Worm (Caenorhabditis elegans) whole organism, young adult: ENCODE data around the gene M153.3.

Experiments used
- B0035.1 ChIP-seq: sonication (generic microtip); optimal IDR thresholded peaks from 2 replicates; lab custom pipeline; 2016; ENCODE audit warnings: missing genetic modification characterization, mild to moderate bottlenecking, missing compliant biosample characterization, missing genotype, missing genetic modification reagents
- Y67H2A.10 ChIP-seq: fragments of 200-800 bp; sonication (Bioruptor generic); conservative IDR thresholded peaks from 2 replicates; pipeline ENCODE4 v1.3.6; 2022; ENCODE audit warnings: missing genetic modification reagents, missing genetic modification characterization, missing compliant biosample characterization
- ama-1 ChIP-seq, 3 experiments: fragments of 150-350 bp in 1 of 3; sonication (generic microtip) in 2 of 3; optimal IDR thresholded peaks; 2 replicates each; lab custom pipeline; 2014 to 2018; ENCODE audit warnings: missing biosample characterization in 2 of 3, missing genetic modification characterization in 2 of 3, missing genetic modification reagents in 2 of 3
- ceh-40 ChIP-seq: fragments of 200-800 bp; sonication (Bioruptor generic); IDR thresholded peaks from 2 replicates; pipeline ENCODE4 v1.3.6; 2022; ENCODE audit warnings: missing genetic modification characterization, missing compliant biosample characterization
- ceh-91 ChIP-seq: fragments of 200-800 bp; sonication (Bioruptor generic); IDR thresholded peaks from 2 replicates; pipeline ENCODE4 v1.3.6; 2022; ENCODE audit warnings: missing genetic modification reagents, missing genetic modification characterization, missing compliant biosample characterization
- mel-28 ChIP-seq: sonication (generic microtip); optimal IDR thresholded peaks from 2 replicates; lab custom pipeline; 2016; ENCODE audit warnings: borderline replicate concordance, mild to moderate bottlenecking, missing genetic modification characterization, missing compliant biosample characterization
- snpc-1.3 ChIP-seq: sonication (generic microtip); optimal IDR thresholded peaks from 2 replicates; lab custom pipeline; 2017; ENCODE audit warnings: missing genetic modification characterization, mild to moderate bottlenecking, missing compliant biosample characterization, antibody characterized with exemption, moderate library complexity, missing genotype, missing genetic modification reagents; ENCODE audit not compliant: insufficient read depth
- unc-130 ChIP-seq: sonication (generic microtip); optimal IDR thresholded peaks from 2 replicates; lab custom pipeline; 2016; ENCODE audit warnings: missing genetic modification reagents, missing genetic modification characterization, missing compliant biosample characterization
- xnd-1 ChIP-seq: sonication (generic microtip); optimal IDR thresholded peaks from 2 replicates; lab custom pipeline; 2016; ENCODE audit warnings: missing genotype, missing genetic modification reagents, missing genetic modification characterization, missing compliant biosample characterization
- ztf-28 ChIP-seq: fragments of 200-800 bp; sonication (Bioruptor generic); IDR thresholded peaks from 2 replicates; pipeline ENCODE4 v1.3.6; 2022; ENCODE audit warnings: missing genetic modification reagents, missing genetic modification characterization, missing compliant biosample characterization

ce11 chrX:12179090-12179488, 36.4 kb downstream of the M153.3 start:
- TF ChIP-seq Y67H2A.10 (GFP tag; lab: Robert Waterston, UW) (no peak), snpc-1.3 (tag; lab: Kevin White, UChicago) (no peak), ama-1 (optimal IDR thresholded peaks at IDR 0.05; lab: Kevin White, UChicago) (no peak), ama-1 (GFP tag; optimal IDR thresholded peaks at IDR 0.05; lab: Kevin White, UChicago) (no peak), ceh-91 (GFP tag; lab: Robert Waterston, UW) (no peak), ceh-40 (no peak), B0035.1 (tag; lab: Kevin White, UChicago) (no peak), mel-28 (tag; lab: Kevin White, UChicago) (no peak), xnd-1 (tag; lab: Kevin White, UChicago) (no peak), unc-130 (GFP tag; lab: Kevin White, UChicago) (no peak), ztf-28 (no peak)
